Worm (Caenorhabditis elegans) whole organism, L1 larva: ENCODE data around the gene F45D3.1.

Source experiments
- C34B4.2 ChIP-seq: sonication (generic microtip); optimal IDR thresholded peaks from 2 replicates; lab custom pipeline; 2017; ENCODE audit warnings: mild to moderate bottlenecking, missing genetic modification characterization, missing compliant biosample characterization
- aly-2 ChIP-seq: fragments of 150-350 bp; optimal IDR thresholded peaks from 2 replicates; lab custom pipeline; 2014; ENCODE audit warnings: missing biosample characterization, missing genetic modification characterization
- ama-1 ChIP-seq: fragments of 150-350 bp; optimal IDR thresholded peaks from 2 replicates; lab custom pipeline; 2014
- ceh-8 ChIP-seq: fragments of 200-800 bp; sonication (Bioruptor generic); optimal IDR thresholded peaks from 2 replicates; lab custom pipeline; 2018; ENCODE audit warnings: mild to moderate bottlenecking, missing genetic modification characterization, moderate library complexity, missing compliant biosample characterization
- ceh-90 ChIP-seq: sonication (generic microtip); optimal IDR thresholded peaks from 2 replicates; lab custom pipeline; 2016; ENCODE audit warnings: missing genetic modification characterization, missing compliant biosample characterization
- ces-1 ChIP-seq: fragments of 150-350 bp; optimal IDR thresholded peaks from 2 replicates; lab custom pipeline; 2014; ENCODE audit warnings: missing biosample characterization, missing genetic modification reagents, missing genetic modification characterization
- efl-1 ChIP-seq, 4 experiments: fragments of 150-350 bp; optimal IDR thresholded peaks in 3 of 4; peaks in 1 of 4; 1 replicate in 1 of 4; 2 replicates in 3 of 4; lab custom pipeline; 2014; ENCODE audit warnings: missing biosample characterization in 2 of 4, missing genetic modification characterization in 2 of 4, missing genetic modification reagents in 2 of 4
- egl-27 ChIP-seq, 2 experiments: fragments of 150-350 bp in 1 of 2; sonication (generic microtip); optimal IDR thresholded peaks; 3 replicates each; lab custom pipeline; 2017 to 2018; ENCODE audit warnings: missing biosample characterization in 2 of 2, missing genetic modification characterization in 2 of 2, missing genetic modification reagents in 2 of 2
- elt-3 ChIP-seq, 6 experiments: fragments of 150-350 bp in 1 of 6; sonication (generic microtip); optimal IDR thresholded peaks; 2 replicates each; lab custom pipeline; 2017 to 2018; ENCODE audit warnings: missing biosample characterization in 6 of 6, missing genetic modification characterization in 6 of 6, inconsistent platforms in 1 of 6
- ets-5 ChIP-seq: fragments of 200-800 bp; sonication (Bioruptor generic); IDR thresholded peaks from 2 replicates; pipeline ENCODE4 v1.3.6; 2022; ENCODE audit warnings: missing genetic modification characterization, missing compliant biosample characterization
- fos-1 ChIP-seq: fragments of 150-350 bp; optimal IDR thresholded peaks from 2 replicates; lab custom pipeline; 2014; ENCODE audit warnings: missing biosample characterization, missing genetic modification characterization
- grh-1 ChIP-seq: fragments of 200-800 bp; sonication (Bioruptor generic); IDR thresholded peaks from 2 replicates; pipeline ENCODE4 v1.3.6; 2022; ENCODE audit warnings: missing genetic modification reagents, missing genetic modification characterization, missing compliant biosample characterization
- hlh-17 ChIP-seq: fragments of 200-800 bp; sonication (Bioruptor generic); optimal IDR thresholded peaks from 2 replicates; lab custom pipeline; 2018; ENCODE audit warnings: missing genetic modification characterization, mild to moderate bottlenecking, missing compliant biosample characterization, moderate library complexity, borderline replicate concordance
- hpl-2 ChIP-seq: fragments of 150-350 bp; optimal IDR thresholded peaks from 2 replicates; lab custom pipeline; 2014; ENCODE audit warnings: missing biosample characterization, missing genetic modification reagents, missing genetic modification characterization
- isw-1 ChIP-seq: fragments of 200-800 bp; sonication (Bioruptor generic); IDR thresholded peaks from 2 replicates; pipeline ENCODE4 v1.3.6; 2022; ENCODE audit warnings: missing genetic modification characterization, missing compliant biosample characterization
- jun-1 ChIP-seq: fragments of 150-350 bp; optimal IDR thresholded peaks from 2 replicates; lab custom pipeline; 2014; ENCODE audit warnings: missing biosample characterization, missing genetic modification reagents, missing genetic modification characterization
- lin-35 ChIP-seq, 2 experiments: fragments of 150-350 bp; optimal IDR thresholded peaks; 2 replicates each; lab custom pipeline; 2014; ENCODE audit warnings: missing biosample characterization in 2 of 2, missing genetic modification characterization in 2 of 2, missing genetic modification reagents in 2 of 2
- lir-3 ChIP-seq: sonication (generic microtip); optimal IDR thresholded peaks from 2 replicates; lab custom pipeline; 2016; ENCODE audit warnings: mild to moderate bottlenecking, missing genetic modification characterization, moderate library complexity, missing compliant biosample characterization; ENCODE audit not compliant: poor library complexity
- lsy-2 ChIP-seq, 2 experiments: fragments of 150-350 bp; optimal IDR thresholded peaks; 2 replicates each; lab custom pipeline; 2014; ENCODE audit warnings: missing biosample characterization in 2 of 2, missing genetic modification characterization in 2 of 2
- mef-2 ChIP-seq: fragments of 150-350 bp; optimal IDR thresholded peaks from 2 replicates; lab custom pipeline; 2014; ENCODE audit warnings: missing biosample characterization, missing genetic modification characterization
- nhr-11 ChIP-seq: fragments of 150-350 bp; optimal IDR thresholded peaks from 2 replicates; lab custom pipeline; 2014; ENCODE audit warnings: missing biosample characterization, missing genetic modification characterization
- nhr-12 ChIP-seq: sonication (generic microtip); optimal IDR thresholded peaks from 2 replicates; lab custom pipeline; 2017; ENCODE audit warnings: missing biosample characterization, missing genetic modification characterization
- nhr-19 ChIP-seq: fragments of 200-800 bp; sonication (Bioruptor generic); conservative IDR thresholded peaks from 2 replicates; pipeline ENCODE4 v1.3.6; 2022; ENCODE audit warnings: missing genetic modification characterization, missing compliant biosample characterization
- nhr-20 ChIP-seq: sonication (generic microtip); optimal IDR thresholded peaks from 2 replicates; lab custom pipeline; 2016; ENCODE audit warnings: mild to moderate bottlenecking, missing genetic modification characterization, missing compliant biosample characterization
- nhr-28 ChIP-seq: fragments of 150-350 bp; optimal IDR thresholded peaks from 2 replicates; lab custom pipeline; 2014; ENCODE audit warnings: missing biosample characterization, missing genetic modification characterization
- nhr-47 ChIP-seq: sonication (generic microtip); optimal IDR thresholded peaks from 2 replicates; lab custom pipeline; 2016; ENCODE audit warnings: mild to moderate bottlenecking, missing genetic modification characterization, moderate library complexity, missing compliant biosample characterization
- nhr-84 ChIP-seq: sonication (generic microtip); optimal IDR thresholded peaks from 2 replicates; lab custom pipeline; 2017; ENCODE audit warnings: missing biosample characterization, missing genetic modification characterization
- pag-3 ChIP-seq: sonication (generic microtip); optimal IDR thresholded peaks from 2 replicates; lab custom pipeline; 2017; ENCODE audit warnings: missing genetic modification characterization, mild to moderate bottlenecking, missing compliant biosample characterization, antibody characterized with exemption, borderline replicate concordance; ENCODE audit not compliant: insufficient read depth
- pqm-1 ChIP-seq: sonication (generic microtip); optimal IDR thresholded peaks from 3 replicates; lab custom pipeline; 2017; ENCODE audit warnings: missing biosample characterization, missing genetic modification characterization
- rnt-1 ChIP-seq: sonication (generic microtip); optimal IDR thresholded peaks from 2 replicates; lab custom pipeline; 2016; ENCODE audit warnings: mild to moderate bottlenecking, missing genetic modification characterization, moderate library complexity, missing compliant biosample characterization
- snpc-4 ChIP-seq: fragments of 150-350 bp; optimal IDR thresholded peaks from 2 replicates; lab custom pipeline; 2014; ENCODE audit warnings: missing biosample characterization, missing genetic modification characterization
- sup-37 ChIP-seq: fragments of 200-800 bp; sonication (Bioruptor generic); optimal IDR thresholded peaks from 2 replicates; lab custom pipeline; 2018; ENCODE audit warnings: mild to moderate bottlenecking, missing genetic modification characterization, missing compliant biosample characterization
- tbx-2 ChIP-seq: sonication (generic microtip); optimal IDR thresholded peaks from 2 replicates; lab custom pipeline; 2016; ENCODE audit warnings: missing genetic modification characterization, missing compliant biosample characterization
- unc-62 ChIP-seq: fragments of 150-350 bp; optimal IDR thresholded peaks from 2 replicates; lab custom pipeline; 2014; ENCODE audit warnings: missing biosample characterization, missing genetic modification reagents, missing genetic modification characterization
- unc-86 ChIP-seq: sonication (generic microtip); optimal IDR thresholded peaks from 2 replicates; lab custom pipeline; 2016; ENCODE audit warnings: missing genetic modification characterization, missing compliant biosample characterization
- zag-1 ChIP-seq: fragments of 150-350 bp; optimal IDR thresholded peaks from 2 replicates; lab custom pipeline; 2014; ENCODE audit warnings: missing biosample characterization, missing genetic modification characterization
- zip-4 ChIP-seq: fragments of 200-800 bp; sonication (Bioruptor generic); optimal IDR thresholded peaks from 2 replicates; lab custom pipeline; 2018; ENCODE audit warnings: mild to moderate bottlenecking, missing genetic modification characterization, moderate library complexity, missing compliant biosample characterization
- ztf-11 ChIP-seq, 2 experiments: sonication (generic microtip); optimal IDR thresholded peaks; 2 replicates each; lab custom pipeline; 2016 to 2017; ENCODE audit warnings: missing genetic modification characterization in 2 of 2, missing biosample characterization in 1 of 2, missing compliant biosample characterization in 1 of 2

F45D3.1 gene

DNA sequence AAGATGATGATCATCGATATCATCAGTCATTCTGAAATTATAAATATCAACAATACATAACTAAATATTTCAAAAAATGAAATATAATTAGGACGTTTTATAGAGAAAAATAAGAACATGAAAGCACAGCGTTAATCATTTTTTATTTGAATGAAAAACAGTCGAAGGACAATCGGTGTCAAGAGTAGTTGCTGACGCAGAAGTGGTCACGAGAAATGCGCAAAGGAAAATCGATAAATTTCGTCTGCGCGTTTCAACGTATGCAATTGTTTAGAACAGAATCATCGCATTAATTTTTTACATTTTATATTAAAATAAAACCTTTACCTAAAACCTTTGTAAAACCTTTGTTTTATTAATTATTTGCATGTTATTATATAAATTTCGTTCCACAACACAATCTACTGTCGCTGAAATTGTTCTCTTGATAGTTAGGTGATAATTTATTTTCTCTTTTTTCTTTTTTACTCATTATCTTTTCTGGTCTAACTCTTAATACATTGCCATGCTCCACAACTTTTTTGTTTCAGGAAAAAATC is 29.1 kb upstream of the F45D3.1 start, which contains the start of the genes W04D2.4 and rbm-25 (continued):
- TF ChIP-seq ceh-8 = peak; percentile 32
- TF ChIP-seq mef-2 (tag; lab: Kevin White, UChicago) = no peak
- TF ChIP-seq sup-37 (GFP tag; lab: Kevin White, UChicago) = no peak
- TF ChIP-seq tbx-2 = peak; percentile 87
- no peak for TF ChIP-seq nhr-84 (tag; lab: Kevin White, UChicago)
- TF ChIP-seq pqm-1 (tag; lab: Kevin White, UChicago) = no peak
- TF ChIP-seq nhr-19 (GFP tag; lab: Robert Waterston, UW) = peak; percentile 87
- TF ChIP-seq unc-86 = peak; percentile 85
- TF ChIP-seq isw-1 (GFP tag; lab: Robert Waterston, UW) = peak; percentile 65
- peak; percentile 87 for TF ChIP-seq rnt-1 (tag; lab: Kevin White, UChicago)
- TF ChIP-seq C34B4.2 = no peak
- TF ChIP-seq pag-3 (tag; lab: Kevin White, UChicago) = no peak
- peak; percentile 74 to 83 for TF ChIP-seq efl-1 (optimal IDR thresholded peaks at IDR 0.05; lab: Kevin White, UChicago)
- TF ChIP-seq efl-1 (GFP tag; optimal IDR thresholded peaks at IDR 0.05 in 1 of 2; lab: Kevin White, UChicago) = peak; percentile 78 to 98
- peak; percentile 28 for TF ChIP-seq zag-1 (tag; lab: Kevin White, UChicago)
- TF ChIP-seq snpc-4 = peak; percentile 94
- TF ChIP-seq nhr-12 = no peak
- no peak for TF ChIP-seq hpl-2 (GFP tag; lab: Kevin White, UChicago)
- TF ChIP-seq ets-5 (GFP tag; lab: Robert Waterston, UW) = no peak
- TF ChIP-seq jun-1 = peak; percentile 70
- TF ChIP-seq ztf-11 (tag; optimal IDR thresholded peaks at IDR 0.05; lab: Kevin White, UChicago) = peak in 1 of 2 experiments; percentile 40
- no peak for TF ChIP-seq ces-1 (GFP tag; lab: Kevin White, UChicago)
- no peak for TF ChIP-seq egl-27 (tag; optimal IDR thresholded peaks at IDR 0.05; lab: Kevin White, UChicago)
- no peak for TF ChIP-seq nhr-28 (tag; lab: Kevin White, UChicago)
- peak; percentile 25 for TF ChIP-seq aly-2 (tag; lab: Kevin White, UChicago)
- TF ChIP-seq elt-3 (tag; optimal IDR thresholded peaks at IDR 0.05; lab: Kevin White, UChicago) = peak in 2 of 6 experiments; percentile 56 to 73
- TF ChIP-seq lin-35 (GFP tag; optimal IDR thresholded peaks at IDR 0.05; lab: Kevin White, UChicago) = peak; percentile 76 to 85
- TF ChIP-seq lir-3 (tag; lab: Kevin White, UChicago) = peak; percentile 60
- peak; percentile 92 for TF ChIP-seq nhr-47
- peak; percentile 57 for TF ChIP-seq fos-1 (tag; lab: Kevin White, UChicago)
- TF ChIP-seq hlh-17 (GFP tag; lab: Kevin White, UChicago) = no peak
- peak; percentile 67 for TF ChIP-seq grh-1 (GFP tag; lab: Robert Waterston, UW)

DNA sequence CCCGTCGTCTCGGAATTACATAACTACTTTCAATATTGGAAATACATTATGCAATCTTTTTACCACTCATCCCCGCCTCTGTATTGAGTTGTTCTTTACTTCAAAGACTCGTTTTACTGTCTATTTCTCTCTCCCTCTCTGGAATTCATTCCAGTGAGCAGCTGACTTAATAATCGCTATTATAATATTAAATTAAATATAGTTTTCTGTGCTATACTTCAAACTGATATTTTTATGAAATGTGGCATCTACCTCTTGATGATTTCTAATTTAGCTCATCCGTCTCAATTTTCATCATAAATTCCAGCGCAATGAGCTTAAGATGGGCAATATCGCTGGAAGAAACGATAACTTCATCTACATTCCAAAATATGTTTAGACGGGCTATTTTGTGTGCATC is 23.4 kb upstream of the F45D3.1 start, which contains the start of gene T28H10.1:
T28H10.1 (plus strand) TSS at position 301 of the 400 bp plus-strand sequence.
- TF ChIP-seq egl-27 (tag; optimal IDR thresholded peaks at IDR 0.05; lab: Kevin White, UChicago) (no peak), ceh-90 (tag; lab: Kevin White, UChicago) (no peak), nhr-19 (GFP tag; lab: Robert Waterston, UW) (no peak), ets-5 (GFP tag; lab: Robert Waterston, UW) (no peak), snpc-4 (no peak), nhr-28 (tag; lab: Kevin White, UChicago) (no peak), tbx-2 (no peak), ama-1 (no peak)
- TF ChIP-seq, all 84 proteins: peak for 0

- no peak for TF ChIP-seq unc-62 (GFP tag; lab: Kevin White, UChicago)
- TF ChIP-seq fos-1 (tag; lab: Kevin White, UChicago) = no peak
- no peak for TF ChIP-seq nhr-11 (tag; lab: Kevin White, UChicago)
- no peak for TF ChIP-seq lsy-2 (tag; optimal IDR thresholded peaks at IDR 0.05; lab: Kevin White, UChicago)
- no peak for TF ChIP-seq lir-3 (tag; lab: Kevin White, UChicago)
- no peak for TF ChIP-seq zip-4 (GFP tag; lab: Kevin White, UChicago)
- TF ChIP-seq isw-1 (GFP tag; lab: Robert Waterston, UW) = no peak
- TF ChIP-seq unc-86 = no peak
- TF ChIP-seq nhr-20 (tag; lab: Kevin White, UChicago) = no peak
- no peak for TF ChIP-seq pag-3 (tag; lab: Kevin White, UChicago)
These were observed 21.1 kb upstream of the F45D3.1 start for ce11 chrV:12505730-12506129.
